Worm (Caenorhabditis elegans): ENCODE measurements around the gene nhr-71.

nhr-71 gene

ce11 chrX:13747997-13748396 is 882 bp downstream of the nhr-71 start:
- TF ChIP-seq ceh-13 (GFP tag; optimal IDR thresholded peaks at IDR 0.05), result no peak
- no peak for TF ChIP-seq hmg-4 (GFP tag; optimal IDR thresholded peaks at IDR 0.05)
- no peak for TF ChIP-seq tbx-37 (GFP tag; conservative IDR thresholded peaks at IDR 0.05)

ce11 chrX:13752822-13753581 is 5.9 kb downstream of the nhr-71 start:
- TF ChIP-seq tbx-37 (GFP tag; conservative IDR thresholded peaks at IDR 0.05) (no peak), sea-1 (GFP tag; conservative IDR thresholded peaks at IDR 0.05) (no peak), ceh-13 (GFP tag; optimal IDR thresholded peaks at IDR 0.05) (no peak), hmbx-1 (tag; optimal IDR thresholded peaks at IDR 0.05) (no peak), hmg-4 (GFP tag; optimal IDR thresholded peaks at IDR 0.05) (no peak), scrt-1 (GFP tag; IDR thresholded peaks at IDR 0.05) (no peak), ets-7 (tag; optimal IDR thresholded peaks at IDR 0.05) (no peak), flt-1 (GFP tag; IDR thresholded peaks at IDR 0.05) (no peak), aly-1 (tag; optimal IDR thresholded peaks at IDR 0.05) (no peak), ceh-36 (tag; optimal IDR thresholded peaks at IDR 0.05) (no peak), tra-4 (tag; optimal IDR thresholded peaks at IDR 0.05) (no peak), ama-1 (optimal IDR thresholded peaks at IDR 0.05) (no peak), B0310.2 (tag; optimal IDR thresholded peaks at IDR 0.05) (no peak), hnd-1 (tag; optimal IDR thresholded peaks at IDR 0.05) (no peak), tbx-11 (GFP tag; IDR thresholded peaks at IDR 0.05) (no peak), pes-1 (GFP tag; IDR thresholded peaks at IDR 0.05) (no peak), F13C5.2 (tag; optimal IDR thresholded peaks at IDR 0.05) (no peak)

DNA sequence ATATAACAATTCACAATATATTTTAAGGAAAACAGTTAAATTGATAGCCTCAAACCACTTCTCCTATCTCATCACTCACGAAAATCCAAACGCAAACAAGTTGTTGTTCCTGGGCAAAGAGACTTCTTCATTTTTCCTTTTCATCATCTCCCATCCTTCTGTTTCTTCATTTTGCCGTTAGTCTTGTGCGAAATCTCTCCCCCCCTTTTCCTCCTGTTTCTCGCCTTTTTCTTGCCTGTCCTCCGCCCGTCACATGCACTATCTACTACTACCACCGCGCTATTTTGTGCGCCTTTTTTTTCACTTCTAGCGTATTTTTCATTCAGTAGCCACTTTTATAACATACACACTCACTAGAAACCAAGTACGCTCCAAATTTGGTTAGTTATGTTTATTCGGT is 7.4 kb downstream of the nhr-71 start:
- no peak for TF ChIP-seq B0310.2 (tag; optimal IDR thresholded peaks at IDR 0.05)
- TF ChIP-seq pes-1 (GFP tag; IDR thresholded peaks at IDR 0.05), result no peak
- no peak for TF ChIP-seq hmbx-1 (tag; optimal IDR thresholded peaks at IDR 0.05)

DNA sequence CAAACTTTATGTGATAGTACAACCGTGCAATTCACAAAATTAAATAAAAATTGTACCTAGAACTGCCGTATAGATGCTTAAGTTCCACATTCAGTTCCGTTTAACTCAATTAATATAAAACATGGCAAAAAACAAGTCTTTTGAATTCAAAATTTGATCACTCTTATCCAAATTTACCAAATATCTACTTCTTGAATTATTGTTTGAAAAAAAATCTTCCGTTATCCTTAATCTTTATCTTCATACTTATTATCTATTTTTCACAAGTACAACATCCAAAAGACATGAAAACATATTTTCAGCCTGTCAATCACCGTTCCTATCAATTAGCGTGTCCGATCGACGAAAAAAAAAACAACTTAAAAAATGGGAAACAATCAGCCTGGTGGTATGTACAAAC is 8.4 kb downstream of the nhr-71 start, which contains the start of gene aakb-1:
aakb-1 (plus strand) TSS at position 301 of the 400 bp plus-strand sequence.
- TF ChIP-seq hmbx-1 (tag; optimal IDR thresholded peaks at IDR 0.05) (no peak), ama-1 (optimal IDR thresholded peaks at IDR 0.05) (no peak), ceh-13 (GFP tag; optimal IDR thresholded peaks at IDR 0.05) (no peak), tbx-37 (GFP tag; conservative IDR thresholded peaks at IDR 0.05) (no peak), ceh-36 (tag; optimal IDR thresholded peaks at IDR 0.05) (no peak), scrt-1 (GFP tag; IDR thresholded peaks at IDR 0.05) (no peak), sea-1 (GFP tag; conservative IDR thresholded peaks at IDR 0.05) (no peak), tra-4 (tag; optimal IDR thresholded peaks at IDR 0.05) (no peak), hmg-4 (GFP tag; optimal IDR thresholded peaks at IDR 0.05) (no peak), F13C5.2 (tag; optimal IDR thresholded peaks at IDR 0.05) (no peak), tbx-11 (GFP tag; IDR thresholded peaks at IDR 0.05) (no peak), flt-1 (GFP tag; IDR thresholded peaks at IDR 0.05) (no peak), B0310.2 (tag; optimal IDR thresholded peaks at IDR 0.05) (no peak), aly-1 (tag; optimal IDR thresholded peaks at IDR 0.05) (no peak), ets-7 (tag; optimal IDR thresholded peaks at IDR 0.05) (no peak), hnd-1 (tag; optimal IDR thresholded peaks at IDR 0.05) (no peak), pes-1 (GFP tag; IDR thresholded peaks at IDR 0.05) (no peak)

- TF ChIP-seq tbx-11 (GFP tag; IDR thresholded peaks at IDR 0.05) (no peak), ceh-36 (tag; optimal IDR thresholded peaks at IDR 0.05) (no peak), pes-1 (GFP tag; IDR thresholded peaks at IDR 0.05) (no peak), hmg-4 (GFP tag; optimal IDR thresholded peaks at IDR 0.05) (no peak), sea-1 (GFP tag; conservative IDR thresholded peaks at IDR 0.05) (no peak), F13C5.2 (tag; optimal IDR thresholded peaks at IDR 0.05) (no peak), flt-1 (GFP tag; IDR thresholded peaks at IDR 0.05) (no peak), ama-1 (optimal IDR thresholded peaks at IDR 0.05) (no peak), tbx-37 (GFP tag; conservative IDR thresholded peaks at IDR 0.05) (no peak)
Measured at ce11 chrX:13759676-13760447, 12.7 kb downstream of the nhr-71 start, which contains the start of gene cest-13. TSS of gene cest-13 (plus strand) at chrX:13760237.

- TF ChIP-seq sea-1 (GFP tag; conservative IDR thresholded peaks at IDR 0.05) (no peak), hmg-4 (GFP tag; optimal IDR thresholded peaks at IDR 0.05) (no peak), tbx-11 (GFP tag; IDR thresholded peaks at IDR 0.05) (no peak), aly-1 (tag; optimal IDR thresholded peaks at IDR 0.05) (no peak), flt-1 (GFP tag; IDR thresholded peaks at IDR 0.05) (no peak), tra-4 (tag; optimal IDR thresholded peaks at IDR 0.05) (no peak)
Measured at ce11 chrX:13767282-13767681, 20.2 kb downstream of the nhr-71 start.

ce11 chrX:13768562-13768961 is 21.4 kb downstream of the nhr-71 start:
- TF ChIP-seq ama-1 (optimal IDR thresholded peaks at IDR 0.05), result no peak

DNA sequence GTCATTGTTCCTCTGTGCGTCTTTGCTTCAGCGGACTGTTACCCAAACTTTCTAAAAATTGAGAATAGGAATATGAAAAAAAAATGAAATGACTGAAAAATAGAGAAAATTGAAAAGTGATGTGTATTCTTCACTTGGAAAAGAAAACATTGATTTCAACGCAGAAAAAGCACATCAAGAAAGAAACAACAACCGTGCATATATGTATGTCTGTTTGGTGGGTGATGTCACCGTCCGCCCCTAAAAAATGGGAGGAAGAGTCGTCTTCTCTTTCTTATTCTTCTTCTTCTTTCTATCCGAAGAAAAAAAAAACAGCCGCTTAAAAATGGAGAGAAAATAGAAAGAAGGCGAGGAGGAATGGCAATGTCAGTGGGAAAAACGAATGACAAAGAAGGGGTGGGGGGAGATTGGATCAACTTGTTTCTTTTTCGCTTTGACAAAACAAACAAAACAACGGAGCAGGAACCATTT is 23.4 kb downstream of the nhr-71 start, which contains the start of gene nkb-3:
nkb-3 (minus strand) TSS at position 51 of the 471 bp plus-strand sequence.
- no peak for TF ChIP-seq hmbx-1 (tag; optimal IDR thresholded peaks at IDR 0.05)
- TF ChIP-seq ets-7 (tag; optimal IDR thresholded peaks at IDR 0.05), result no peak
- TF ChIP-seq F13C5.2 (tag; optimal IDR thresholded peaks at IDR 0.05), result no peak
- no peak for TF ChIP-seq scrt-1 (GFP tag; IDR thresholded peaks at IDR 0.05)
- TF ChIP-seq hmg-4 (GFP tag; optimal IDR thresholded peaks at IDR 0.05), result no peak
- no peak for TF ChIP-seq flt-1 (GFP tag; IDR thresholded peaks at IDR 0.05)
- no peak for TF ChIP-seq aly-1 (tag; optimal IDR thresholded peaks at IDR 0.05)
- no peak for TF ChIP-seq sea-1 (GFP tag; conservative IDR thresholded peaks at IDR 0.05)
- no peak for TF ChIP-seq pes-1 (GFP tag; IDR thresholded peaks at IDR 0.05)
- TF ChIP-seq hnd-1 (tag; optimal IDR thresholded peaks at IDR 0.05), result no peak
- no peak for TF ChIP-seq tra-4 (tag; optimal IDR thresholded peaks at IDR 0.05)
- no peak for TF ChIP-seq ceh-13 (GFP tag; optimal IDR thresholded peaks at IDR 0.05)
- TF ChIP-seq B0310.2 (tag; optimal IDR thresholded peaks at IDR 0.05), result no peak
- TF ChIP-seq ama-1 (optimal IDR thresholded peaks at IDR 0.05), result no peak
